Worm (Caenorhabditis elegans) whole organism, L1 larva: ENCODE results near the gene lron-13.

Experiments used
- egl-27 ChIP-seq, 2 experiments: fragments of 150-350 bp in 1 of 2; sonication (generic microtip); optimal IDR thresholded peaks; 3 replicates each; lab custom pipeline; 2017 to 2018; ENCODE audit warnings: missing biosample characterization in 2 of 2, missing genetic modification characterization in 2 of 2, missing genetic modification reagents in 2 of 2
- grh-1 ChIP-seq: fragments of 200-800 bp; sonication (Bioruptor generic); IDR thresholded peaks from 2 replicates; pipeline ENCODE4 v1.3.6; 2022; ENCODE audit warnings: missing genetic modification reagents, missing genetic modification characterization, missing compliant biosample characterization
- nhr-90 ChIP-seq: sonication (generic microtip); optimal IDR thresholded peaks from 2 replicates; lab custom pipeline; 2016; ENCODE audit warnings: mild to moderate bottlenecking, missing genetic modification characterization, missing compliant biosample characterization; ENCODE audit not compliant: poor library complexity
- skn-1 ChIP-seq: fragments of 150-350 bp; optimal IDR thresholded peaks from 2 replicates; lab custom pipeline; 2014; ENCODE audit warnings: missing biosample characterization, missing genetic modification characterization
- sup-37 ChIP-seq: fragments of 200-800 bp; sonication (Bioruptor generic); optimal IDR thresholded peaks from 2 replicates; lab custom pipeline; 2018; ENCODE audit warnings: mild to moderate bottlenecking, missing genetic modification characterization, missing compliant biosample characterization
- tbx-2 ChIP-seq: sonication (generic microtip); optimal IDR thresholded peaks from 2 replicates; lab custom pipeline; 2016; ENCODE audit warnings: missing genetic modification characterization, missing compliant biosample characterization
- ztf-11 ChIP-seq, 2 experiments: sonication (generic microtip); optimal IDR thresholded peaks; 2 replicates each; lab custom pipeline; 2016 to 2017; ENCODE audit warnings: missing genetic modification characterization in 2 of 2, missing biosample characterization in 1 of 2, missing compliant biosample characterization in 1 of 2

ce11 chrIII:13543434-13543833, 16.2 kb downstream of the lron-13 start, which contains the start of gene acs-5:
- TF ChIP-seq grh-1 (no peak), egl-27 (tag; optimal IDR thresholded peaks at IDR 0.05; lab: Kevin White, UChicago) (no peak), nhr-90 (tag; lab: Kevin White, UChicago) (no peak), skn-1 (no peak), ztf-11 (tag; optimal IDR thresholded peaks at IDR 0.05; lab: Kevin White, UChicago) (no peak), tbx-2 (tag; lab: Kevin White, UChicago) (no peak), sup-37 (GFP tag; lab: Kevin White, UChicago) (no peak)
